Worm (Caenorhabditis elegans) whole organism, L1 larva: Measurements from ENCODE around the gene frpr-6.

Experiments
- C34B4.2 ChIP-seq: sonication (generic microtip); optimal IDR thresholded peaks from 2 replicates; lab custom pipeline; 2017; ENCODE audit warnings: mild to moderate bottlenecking, missing genetic modification characterization, missing compliant biosample characterization
- aly-2 ChIP-seq: fragments of 150-350 bp; optimal IDR thresholded peaks from 2 replicates; lab custom pipeline; 2014; ENCODE audit warnings: missing biosample characterization, missing genetic modification characterization
- blmp-1 ChIP-seq: fragments of 150-350 bp; optimal IDR thresholded peaks from 2 replicates; lab custom pipeline; 2014; ENCODE audit warnings: missing biosample characterization, missing genetic modification characterization
- ceh-63 ChIP-seq: fragments of 200-800 bp; sonication (Bioruptor generic); optimal IDR thresholded peaks from 2 replicates; lab custom pipeline; 2018; ENCODE audit warnings: mild to moderate bottlenecking, missing genetic modification characterization, missing compliant biosample characterization
- ceh-8 ChIP-seq: fragments of 200-800 bp; sonication (Bioruptor generic); optimal IDR thresholded peaks from 2 replicates; lab custom pipeline; 2018; ENCODE audit warnings: mild to moderate bottlenecking, missing genetic modification characterization, moderate library complexity, missing compliant biosample characterization
- efl-1 ChIP-seq, 4 experiments: fragments of 150-350 bp; optimal IDR thresholded peaks in 3 of 4; peaks in 1 of 4; 1 replicate in 1 of 4; 2 replicates in 3 of 4; lab custom pipeline; 2014; ENCODE audit warnings: missing biosample characterization in 2 of 4, missing genetic modification characterization in 2 of 4, missing genetic modification reagents in 2 of 4
- elt-2 ChIP-seq: sonication (generic microtip); optimal IDR thresholded peaks from 2 replicates; lab custom pipeline; 2016; ENCODE audit warnings: missing genetic modification characterization, mild to moderate bottlenecking, inconsistent platforms, missing compliant biosample characterization, missing genetic modification reagents
- elt-3 ChIP-seq, 6 experiments: fragments of 150-350 bp in 1 of 6; sonication (generic microtip); optimal IDR thresholded peaks; 2 replicates each; lab custom pipeline; 2017 to 2018; ENCODE audit warnings: missing biosample characterization in 6 of 6, missing genetic modification characterization in 6 of 6, inconsistent platforms in 1 of 6
- grh-1 ChIP-seq: fragments of 200-800 bp; sonication (Bioruptor generic); IDR thresholded peaks from 2 replicates; pipeline ENCODE4 v1.3.6; 2022; ENCODE audit warnings: missing genetic modification reagents, missing genetic modification characterization, missing compliant biosample characterization
- hlh-4 ChIP-seq: sonication (generic microtip); optimal IDR thresholded peaks from 2 replicates; lab custom pipeline; 2016; ENCODE audit warnings: mild to moderate bottlenecking, missing genetic modification characterization, missing compliant biosample characterization
- lin-14 ChIP-seq: fragments of 200-800 bp; sonication (Bioruptor generic); optimal IDR thresholded peaks from 2 replicates; lab custom pipeline; 2018; ENCODE audit warnings: mild to moderate bottlenecking, missing genetic modification characterization, moderate library complexity, missing compliant biosample characterization
- mdl-1 ChIP-seq, 2 experiments: fragments of 150-350 bp; optimal IDR thresholded peaks; 2 replicates each; lab custom pipeline; 2014 to 2017; ENCODE audit warnings: missing biosample characterization in 2 of 2, missing genetic modification characterization in 2 of 2, inconsistent platforms in 1 of 2
- mep-1 ChIP-seq: fragments of 150-350 bp; optimal IDR thresholded peaks from 2 replicates; lab custom pipeline; 2014; ENCODE audit warnings: missing biosample characterization, missing genetic modification characterization
- nhr-19 ChIP-seq: fragments of 200-800 bp; sonication (Bioruptor generic); conservative IDR thresholded peaks from 2 replicates; pipeline ENCODE4 v1.3.6; 2022; ENCODE audit warnings: missing genetic modification characterization, missing compliant biosample characterization
- nhr-20 ChIP-seq: sonication (generic microtip); optimal IDR thresholded peaks from 2 replicates; lab custom pipeline; 2016; ENCODE audit warnings: mild to moderate bottlenecking, missing genetic modification characterization, missing compliant biosample characterization
- nhr-237 ChIP-seq: fragments of 150-350 bp; optimal IDR thresholded peaks from 2 replicates; lab custom pipeline; 2014; ENCODE audit warnings: missing biosample characterization, missing genetic modification characterization
- nhr-71 ChIP-seq: sonication (generic microtip); optimal IDR thresholded peaks from 2 replicates; lab custom pipeline; 2016; ENCODE audit warnings: mild to moderate bottlenecking, missing genetic modification characterization, moderate library complexity, missing compliant biosample characterization
- nhr-76 ChIP-seq: sonication (generic microtip); optimal IDR thresholded peaks from 2 replicates; lab custom pipeline; 2017; ENCODE audit warnings: missing biosample characterization, missing genetic modification characterization
- nhr-84 ChIP-seq: sonication (generic microtip); optimal IDR thresholded peaks from 2 replicates; lab custom pipeline; 2017; ENCODE audit warnings: missing biosample characterization, missing genetic modification characterization
- nhr-85 ChIP-seq: sonication (generic microtip); peaks from one replicate; lab custom pipeline; 2016; ENCODE audit warnings: missing genetic modification characterization, inconsistent platforms, missing compliant biosample characterization
- nhr-90 ChIP-seq: sonication (generic microtip); optimal IDR thresholded peaks from 2 replicates; lab custom pipeline; 2016; ENCODE audit warnings: mild to moderate bottlenecking, missing genetic modification characterization, missing compliant biosample characterization; ENCODE audit not compliant: poor library complexity
- pag-3 ChIP-seq: sonication (generic microtip); optimal IDR thresholded peaks from 2 replicates; lab custom pipeline; 2017; ENCODE audit warnings: missing genetic modification characterization, mild to moderate bottlenecking, missing compliant biosample characterization, antibody characterized with exemption, borderline replicate concordance; ENCODE audit not compliant: insufficient read depth
- pax-3 ChIP-seq: fragments of 200-800 bp; sonication (Bioruptor generic); optimal IDR thresholded peaks from 2 replicates; lab custom pipeline; 2018; ENCODE audit warnings: mild to moderate bottlenecking, missing genetic modification characterization, moderate library complexity, missing compliant biosample characterization
- pqm-1 ChIP-seq: sonication (generic microtip); optimal IDR thresholded peaks from 3 replicates; lab custom pipeline; 2017; ENCODE audit warnings: missing biosample characterization, missing genetic modification characterization
- skn-1 ChIP-seq: fragments of 150-350 bp; optimal IDR thresholded peaks from 2 replicates; lab custom pipeline; 2014; ENCODE audit warnings: missing biosample characterization, missing genetic modification characterization
- snpc-4 ChIP-seq: fragments of 150-350 bp; optimal IDR thresholded peaks from 2 replicates; lab custom pipeline; 2014; ENCODE audit warnings: missing biosample characterization, missing genetic modification characterization
- snu-23 ChIP-seq: sonication (generic microtip); optimal IDR thresholded peaks from 2 replicates; lab custom pipeline; 2016; ENCODE audit warnings: missing genetic modification characterization, missing compliant biosample characterization
- sptf-1 ChIP-seq: fragments of 150-350 bp; optimal IDR thresholded peaks from 2 replicates; lab custom pipeline; 2014; ENCODE audit warnings: missing biosample characterization, missing genetic modification characterization
- tbx-2 ChIP-seq: sonication (generic microtip); optimal IDR thresholded peaks from 2 replicates; lab custom pipeline; 2016; ENCODE audit warnings: missing genetic modification characterization, missing compliant biosample characterization
- unc-130 ChIP-seq: fragments of 150-350 bp; optimal IDR thresholded peaks from 2 replicates; lab custom pipeline; 2017; ENCODE audit warnings: missing biosample characterization, missing genetic modification characterization, inconsistent platforms
- unc-30 ChIP-seq: sonication (generic microtip); optimal IDR thresholded peaks from 2 replicates; lab custom pipeline; 2017; ENCODE audit warnings: missing biosample characterization, missing genetic modification characterization
- unc-98 ChIP-seq: fragments of 200-800 bp; sonication (Bioruptor generic); IDR thresholded peaks from 2 replicates; pipeline ENCODE4 v1.3.6; 2022; ENCODE audit warnings: missing genetic modification characterization, missing compliant biosample characterization
- vab-15 ChIP-seq: sonication (generic microtip); optimal IDR thresholded peaks from 2 replicates; lab custom pipeline; 2017; ENCODE audit warnings: missing genotype, mild to moderate bottlenecking, missing genetic modification characterization, missing compliant biosample characterization
- zag-1 ChIP-seq: fragments of 150-350 bp; optimal IDR thresholded peaks from 2 replicates; lab custom pipeline; 2014; ENCODE audit warnings: missing biosample characterization, missing genetic modification characterization
- ztf-11 ChIP-seq, 2 experiments: sonication (generic microtip); optimal IDR thresholded peaks; 2 replicates each; lab custom pipeline; 2016 to 2017; ENCODE audit warnings: missing genetic modification characterization in 2 of 2, missing biosample characterization in 1 of 2, missing compliant biosample characterization in 1 of 2

Gene frpr-6

ce11 chrV:9101062-9101461 lies at the start of gene frpr-6:
Gene frpr-6, minus strand, starts transcription at chrV:9101162.
- TF ChIP-seq mep-1 (tag; lab: Kevin White, UChicago) (no peak), blmp-1 (tag; lab: Kevin White, UChicago) (no peak)

DNA sequence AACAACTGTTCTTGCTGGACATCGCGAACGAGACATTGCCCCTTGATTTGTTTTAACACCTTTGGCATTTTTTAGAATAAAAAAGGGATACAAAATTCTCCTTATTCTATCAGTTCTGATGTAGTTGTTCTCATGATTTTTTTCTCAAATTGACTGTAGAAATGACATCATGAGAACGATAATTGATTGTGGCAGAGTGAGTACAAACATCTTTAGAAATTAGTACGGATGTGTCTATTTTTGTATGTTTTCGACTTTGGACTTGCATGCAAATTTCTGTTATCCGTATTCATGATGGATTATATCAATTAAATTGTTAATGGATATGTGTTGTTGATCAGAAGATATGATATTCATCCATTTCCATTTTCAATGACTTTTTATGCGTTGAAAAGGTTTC lies 47.2 kb upstream of the frpr-6 start:
- TF ChIP-seq nhr-76 (tag; lab: Kevin White, UChicago) (no peak), ceh-63 (GFP tag; lab: Kevin White, UChicago) (no peak), tbx-2 (peak; percentile 2), zag-1 (no peak), unc-30 (tag; lab: Kevin White, UChicago) (no peak), elt-3 (tag; optimal IDR thresholded peaks at IDR 0.05; lab: Kevin White, UChicago) (no peak), ceh-8 (no peak), lin-14 (peak; percentile 23), vab-15 (no peak), skn-1 (no peak), nhr-85 (peak; percentile 82), nhr-20 (peak; percentile 46), nhr-237 (tag; lab: Kevin White, UChicago) (no peak), snpc-4 (tag; lab: Kevin White, UChicago) (no peak), efl-1 (optimal IDR thresholded peaks at IDR 0.05; lab: Kevin White, UChicago) (no peak), efl-1 (GFP tag; optimal IDR thresholded peaks at IDR 0.05 in 1 of 2; lab: Kevin White, UChicago) (no peak), nhr-71 (tag; lab: Kevin White, UChicago) (peak; percentile 32), pax-3 (tag; lab: Kevin White, UChicago) (no peak), unc-130 (tag; lab: Kevin White, UChicago) (no peak), pag-3 (no peak), hlh-4 (tag; lab: Kevin White, UChicago) (no peak), C34B4.2 (tag; lab: Kevin White, UChicago) (no peak)
- TF ChIP-seq, all 84 proteins: peak for 5

- TF ChIP-seq snu-23 (GFP tag; lab: Kevin White, UChicago) (peak; percentile 35), nhr-90 (tag; lab: Kevin White, UChicago) (peak; percentile 29), lin-14 (peak; percentile 83), mdl-1 (tag; optimal IDR thresholded peaks at IDR 0.05; lab: Kevin White, UChicago) (peak in 1 of 2 experiments; percentile 4), nhr-19 (GFP tag; lab: Robert Waterston, UW) (peak; percentile 17; the same call in 1 of the 2 replicates), pqm-1 (tag; lab: Kevin White, UChicago) (no peak), nhr-84 (no peak), grh-1 (GFP tag; lab: Robert Waterston, UW) (0 out of 2 replicates have a peak, but pooled peaks have one; percentile 40), sptf-1 (tag; lab: Kevin White, UChicago) (no peak), tbx-2 (peak; percentile 17), nhr-85 (peak; percentile 98), elt-3 (tag; optimal IDR thresholded peaks at IDR 0.05; lab: Kevin White, UChicago) (peak in 2 of 6 experiments; percentile 5 to 13), nhr-20 (peak; percentile 70), nhr-71 (tag; lab: Kevin White, UChicago) (peak; percentile 63), elt-2 (peak; percentile 21), blmp-1 (tag; lab: Kevin White, UChicago) (peak; percentile 85), hlh-4 (tag; lab: Kevin White, UChicago) (no peak), mep-1 (tag; lab: Kevin White, UChicago) (peak; percentile 27)
These were observed 46.0 kb upstream of the frpr-6 start, which contains the start of gene spl-2 for ce11 chrV:9146849-9147557. Gene spl-2, minus strand, starts transcription at chrV:9146899.

DNA sequence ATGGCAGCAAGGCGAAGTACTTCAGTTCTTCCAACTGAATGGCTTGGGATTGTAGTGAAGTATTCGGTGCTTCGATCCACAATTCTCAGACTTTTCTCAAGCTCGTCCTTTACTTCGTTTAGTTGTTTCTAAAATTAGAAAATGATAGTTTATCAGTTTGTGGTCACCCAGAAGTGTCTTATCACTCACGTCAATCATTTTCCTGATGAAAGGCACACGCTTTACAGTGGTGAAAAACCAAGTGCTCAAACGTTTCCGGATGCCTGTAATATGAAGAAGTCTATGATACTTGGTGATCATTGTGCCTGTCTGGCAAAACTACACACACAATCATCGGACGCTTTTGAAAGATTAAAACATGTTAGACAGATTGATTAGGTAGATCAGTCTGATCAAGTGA lies 45.2 kb upstream of the frpr-6 start:
- TF ChIP-seq elt-2 (peak; percentile 90), unc-98 (GFP tag; lab: Robert Waterston, UW) (no peak), nhr-85 (peak; percentile 23), pax-3 (tag; lab: Kevin White, UChicago) (no peak), efl-1 (optimal IDR thresholded peaks at IDR 0.05; lab: Kevin White, UChicago) (no peak), efl-1 (GFP tag; optimal IDR thresholded peaks at IDR 0.05 in 1 of 2; lab: Kevin White, UChicago) (peak in 1 of 2 experiments; percentile 70), ztf-11 (tag; optimal IDR thresholded peaks at IDR 0.05; lab: Kevin White, UChicago) (no peak), aly-2 (tag; lab: Kevin White, UChicago) (no peak), pqm-1 (tag; lab: Kevin White, UChicago) (no peak)
